Fruit fly (Drosophila melanogaster) whole organism, embryonic: Measurements from ENCODE around the gene CG14269.
A peak's percentile ranks its signal among the peaks of the same experiment; 100 is the strongest.

Experiments
- Bteb2 ChIP-seq: fragments of 200-800 bp; sonication (Bioruptor generic); optimal IDR thresholded peaks from 2 replicates; lab custom pipeline; 2016; ENCODE audit warnings: missing biosample characterization, missing genetic modification characterization
- CG11723 ChIP-seq: fragments of 200-800 bp; sonication (Bioruptor generic); optimal IDR thresholded peaks from 2 replicates; lab custom pipeline; 2017; ENCODE audit warnings: missing biosample characterization, mild to moderate bottlenecking, missing genetic modification characterization
- CG13287 ChIP-seq: fragments of 200-800 bp; sonication (Bioruptor generic); IDR thresholded peaks from 2 replicates; pipeline ENCODE4 v1.3.6; 2022; ENCODE audit warnings: missing biosample characterization, missing genetic modification characterization; ENCODE audit not compliant: partially characterized antibody
- CG14965 ChIP-seq: fragments of 200-800 bp; sonication (Bioruptor generic); optimal IDR thresholded peaks from 2 replicates; lab custom pipeline; 2016; ENCODE audit warnings: missing biosample characterization, missing genetic modification characterization, borderline replicate concordance
- CG16813 ChIP-seq: fragments of 200-800 bp; sonication (Bioruptor generic); IDR thresholded peaks from 3 replicates; pipeline ENCODE4 v1.3.6; 2022; ENCODE audit warnings: missing biosample characterization, missing genetic modification characterization; ENCODE audit not compliant: partially characterized antibody
- CG17361 ChIP-seq: fragments of 200-800 bp; sonication (Bioruptor generic); IDR thresholded peaks from 3 replicates; pipeline ENCODE4 v1.3.6; 2022; ENCODE audit warnings: missing biosample characterization, missing genetic modification characterization
- CG31224 ChIP-seq: fragments of 200-800 bp; sonication (Bioruptor generic); IDR thresholded peaks from 2 replicates; pipeline ENCODE4 v1.3.6; 2022; ENCODE audit warnings: missing biosample characterization, missing genetic modification characterization
- CG3281 ChIP-seq: fragments of 200-800 bp; sonication (Bioruptor generic); optimal IDR thresholded peaks from 3 replicates; lab custom pipeline; 2017; ENCODE audit warnings: missing biosample characterization, mild to moderate bottlenecking, missing genetic modification characterization
- CG34422 ChIP-seq: fragments of 200-800 bp; sonication (Bioruptor generic); IDR thresholded peaks from 3 replicates; pipeline ENCODE4 v1.3.6; 2022; ENCODE audit warnings: missing biosample characterization, missing genetic modification characterization
- CG3726 ChIP-seq: fragments of 200-800 bp; sonication (Bioruptor generic); IDR thresholded peaks from 3 replicates; pipeline ENCODE4, ENCODE4 v1.3.6; 2022; ENCODE audit warnings: missing biosample characterization, missing genetic modification characterization
- CG4820 ChIP-seq: fragments of 200-800 bp; sonication (Bioruptor generic); optimal IDR thresholded peaks from 3 replicates; lab custom pipeline; 2016; ENCODE audit warnings: missing biosample characterization, missing genetic modification characterization
- CG7987 ChIP-seq: fragments of 200-800 bp; sonication (Bioruptor generic); optimal IDR thresholded peaks from 2 replicates; lab custom pipeline; 2018; ENCODE audit warnings: missing biosample characterization, mild to moderate bottlenecking, missing genetic modification characterization, moderate library complexity
- CG8281 ChIP-seq: fragments of 200-800 bp; sonication (Bioruptor generic); optimal IDR thresholded peaks from 2 replicates; lab custom pipeline; 2018; ENCODE audit warnings: missing biosample characterization, mild to moderate bottlenecking, missing genetic modification characterization, moderate library complexity
- CG9609 ChIP-seq: fragments of 200-800 bp; sonication (Bioruptor generic); optimal IDR thresholded peaks from 3 replicates; lab custom pipeline; 2016; ENCODE audit warnings: missing biosample characterization, missing genetic modification characterization
- CG9932 ChIP-seq: fragments of 200-800 bp; sonication (Bioruptor generic); IDR thresholded peaks from 2 replicates; pipeline ENCODE4 v1.3.6; 2022; ENCODE audit warnings: missing biosample characterization, missing genetic modification characterization
- CTCF ChIP-seq: fragments of 200-800 bp; sonication (Bioruptor generic); optimal IDR thresholded peaks from 2 replicates; lab custom pipeline; 2017; ENCODE audit warnings: missing biosample characterization, mild to moderate bottlenecking, missing genetic modification characterization, moderate library complexity
- CrebB ChIP-seq: fragments of 200-800 bp; sonication (Bioruptor generic); optimal IDR thresholded peaks from 3 replicates; lab custom pipeline; 2018; ENCODE audit warnings: missing biosample characterization, mild to moderate bottlenecking, missing genetic modification characterization
- Ets65A ChIP-seq: fragments of 200-800 bp; sonication (Bioruptor generic); peaks from one replicate; lab custom pipeline; 2016; ENCODE audit warnings: missing biosample characterization, missing genetic modification characterization
- Gsc ChIP-seq: fragments of 200-800 bp; sonication (Bioruptor generic); IDR thresholded peaks from 2 replicates; pipeline ENCODE4 v1.3.6; 2022; ENCODE audit warnings: missing biosample characterization, missing genetic modification characterization
- H2.0 ChIP-seq: fragments of 200-800 bp; sonication (Bioruptor generic); IDR thresholded peaks from 2 replicates; pipeline ENCODE4 v1.3.6; 2022; ENCODE audit warnings: missing biosample characterization, missing genetic modification characterization
- Hr3 ChIP-seq: fragments of 200-800 bp; sonication (Bioruptor generic); optimal IDR thresholded peaks from 3 replicates; lab custom pipeline; 2016; ENCODE audit warnings: missing biosample characterization, missing genetic modification characterization
- Jarid2 ChIP-seq: fragments of 200-800 bp; sonication (Bioruptor generic); optimal IDR thresholded peaks from 3 replicates; lab custom pipeline; 2017; ENCODE audit warnings: mild to moderate bottlenecking, missing biosample characterization, missing genetic modification reagents, missing genetic modification characterization
- Mad ChIP-seq: fragments of 200-800 bp; sonication (Bioruptor generic); optimal IDR thresholded peaks from 2 replicates; lab custom pipeline; 2016; ENCODE audit warnings: missing biosample characterization, missing genetic modification characterization
- Mes4 ChIP-seq: fragments of 200-800 bp; sonication (Bioruptor generic); optimal IDR thresholded peaks from 2 replicates; lab custom pipeline; 2016; ENCODE audit warnings: missing biosample characterization, missing genetic modification characterization
- NC2α ChIP-seq: fragments of 200-800 bp; sonication (Bioruptor generic); optimal IDR thresholded peaks from 2 replicates; lab custom pipeline; 2016; ENCODE audit warnings: missing biosample characterization, missing genetic modification characterization
- NfI ChIP-seq: fragments of 200-800 bp; sonication (Bioruptor generic); optimal IDR thresholded peaks from 3 replicates; lab custom pipeline; 2018; ENCODE audit warnings: missing biosample characterization, mild to moderate bottlenecking, missing genetic modification characterization, moderate library complexity
- Ptx1 ChIP-seq: fragments of 200-800 bp; sonication (Bioruptor generic); IDR thresholded peaks from 2 replicates; pipeline ENCODE4 v1.3.6; 2022; ENCODE audit warnings: missing biosample characterization, missing genetic modification characterization
- Tbp ChIP-seq: fragments of >200 bp; optimal IDR thresholded peaks from 2 replicates; lab custom pipeline; 2018; ENCODE audit warnings: missing biosample characterization, missing genetic modification characterization
- abd-A ChIP-seq: fragments of 200-800 bp; sonication (Bioruptor generic); optimal IDR thresholded peaks from 3 replicates; lab custom pipeline; 2019; ENCODE audit warnings: missing biosample characterization, mild to moderate bottlenecking, missing genetic modification characterization, moderate library complexity
- al ChIP-seq: fragments of 200-800 bp; sonication (Bioruptor generic); IDR thresholded peaks from 2 replicates; pipeline ENCODE4 v1.3.6; 2022; ENCODE audit warnings: missing biosample characterization, missing genetic modification characterization
- chinmo ChIP-seq: fragments of 200-800 bp; sonication (Bioruptor generic); IDR thresholded peaks from 4 replicates; pipeline ENCODE4 v1.3.6; 2022; ENCODE audit warnings: missing biosample characterization, missing genetic modification characterization; ENCODE audit not compliant: partially characterized antibody
- crol ChIP-seq: fragments of 200-800 bp; sonication (Bioruptor generic); IDR thresholded peaks from 2 replicates; pipeline ENCODE4 v1.3.6; 2022; ENCODE audit warnings: missing biosample characterization, missing genetic modification characterization
- cwo ChIP-seq: fragments of 200-800 bp; sonication (Bioruptor generic); optimal IDR thresholded peaks from 3 replicates; lab custom pipeline; 2017; ENCODE audit warnings: missing biosample characterization, missing genetic modification characterization, mild to moderate bottlenecking, moderate library complexity, missing genetic modification reagents
- dysf ChIP-seq: fragments of 200-800 bp; sonication (Bioruptor generic); IDR thresholded peaks from 3 replicates; pipeline ENCODE4 v1.3.6; 2022; ENCODE audit warnings: missing biosample characterization, missing genetic modification characterization
- fu2 ChIP-seq: fragments of 200-800 bp; sonication (Bioruptor generic); optimal IDR thresholded peaks from 2 replicates; lab custom pipeline; 2016; ENCODE audit warnings: missing biosample characterization, missing genetic modification characterization
- gce ChIP-seq: fragments of 200-800 bp; sonication (Bioruptor generic); IDR thresholded peaks from 3 replicates; pipeline ENCODE4 v1.3.6; 2022; ENCODE audit warnings: missing biosample characterization, missing genetic modification characterization
- gfzf ChIP-seq: fragments of 200-800 bp; sonication (Bioruptor generic); optimal IDR thresholded peaks from 2 replicates; lab custom pipeline; 2016; ENCODE audit warnings: missing biosample characterization, mild to moderate bottlenecking, missing genetic modification characterization, moderate library complexity
- her ChIP-seq: fragments of 200-800 bp; sonication (Bioruptor generic); optimal IDR thresholded peaks from 2 replicates; lab custom pipeline; 2016; ENCODE audit warnings: missing biosample characterization, missing genetic modification characterization
- ind ChIP-seq: fragments of 200-800 bp; sonication (Bioruptor generic); optimal IDR thresholded peaks from 3 replicates; lab custom pipeline; 2016; ENCODE audit warnings: missing biosample characterization, missing genetic modification characterization
- insv ChIP-seq, 2 experiments: fragments of 200-800 bp; sonication (Bioruptor generic); optimal IDR thresholded peaks; 3 replicates each; lab custom pipeline; 2016 to 2018; ENCODE audit warnings: missing biosample characterization in 2 of 2, missing genetic modification characterization in 2 of 2
- klu ChIP-seq: fragments of 200-800 bp; sonication (Bioruptor generic); IDR thresholded peaks from 2 replicates; pipeline ENCODE4 v1.3.6; 2022; ENCODE audit warnings: missing biosample characterization, missing genetic modification characterization
- mirr ChIP-seq: fragments of 200-800 bp; sonication (Bioruptor generic); optimal IDR thresholded peaks from 3 replicates; lab custom pipeline; 2018; ENCODE audit warnings: missing biosample characterization, mild to moderate bottlenecking, missing genetic modification characterization
- psq ChIP-seq: fragments of 200-800 bp; sonication (Bioruptor generic); optimal IDR thresholded peaks from 2 replicates; lab custom pipeline; 2017; ENCODE audit warnings: missing biosample characterization, missing genetic modification characterization
- ranshi ChIP-seq: fragments of 200-800 bp; sonication (Bioruptor generic); IDR thresholded peaks from 2 replicates; pipeline ENCODE4 v1.3.6; 2022; ENCODE audit warnings: missing biosample characterization, missing genetic modification characterization
- rib ChIP-seq: fragments of 200-800 bp; sonication (Bioruptor generic); IDR thresholded peaks from 2 replicates; pipeline ENCODE4 v1.3.6; 2022; ENCODE audit warnings: missing biosample characterization, missing genetic modification characterization
- ro ChIP-seq: fragments of 200-800 bp; sonication (Bioruptor generic); IDR thresholded peaks from 2 replicates; pipeline ENCODE4 v1.3.6; 2022; ENCODE audit warnings: missing biosample characterization, missing genetic modification characterization
- sd ChIP-seq: fragments of 200-800 bp; sonication (Bioruptor generic); optimal IDR thresholded peaks from 3 replicates; lab custom pipeline; 2018; ENCODE audit warnings: missing biosample characterization, mild to moderate bottlenecking, missing genetic modification characterization, moderate library complexity
- slou ChIP-seq: fragments of 200-800 bp; sonication (Bioruptor generic); optimal IDR thresholded peaks from 3 replicates; lab custom pipeline; 2016; ENCODE audit warnings: missing biosample characterization, missing genetic modification characterization
- sr ChIP-seq: fragments of 200-800 bp; sonication (Bioruptor generic); IDR thresholded peaks from 3 replicates; pipeline ENCODE4 v1.3.6; 2022; ENCODE audit warnings: missing biosample characterization, missing genetic modification characterization
- z ChIP-seq: fragments of 200-800 bp; sonication (Bioruptor generic); IDR thresholded peaks from 3 replicates; pipeline ENCODE4 v1.3.6; 2022; ENCODE audit warnings: missing biosample characterization, missing genetic modification characterization

Gene CG14269

dm6 chrX:3440506-3440905, 4.9 kb upstream of the CG14269 start (continued):
- no peak for TF ChIP-seq NfI (GFP tag; lab: Kevin White, UChicago)
- TF ChIP-seq CG9609 (GFP tag; lab: Kevin White, UChicago) = no peak
- TF ChIP-seq ro (GFP tag; lab: Robert Waterston, UW) = no peak
- TF ChIP-seq CG34422 (GFP tag; lab: Robert Waterston, UW) = no peak
- TF ChIP-seq cwo (GFP tag; lab: Kevin White, UChicago) = peak; percentile 83
- no peak for TF ChIP-seq NC2α (GFP tag; lab: Kevin White, UChicago)
- no peak for TF ChIP-seq Gsc
- no peak for TF ChIP-seq Bteb2
- TF ChIP-seq Ets65A (GFP tag; lab: Kevin White, UChicago) = peak; percentile 53
- TF ChIP-seq z (GFP tag; lab: Robert Waterston, UW) = no peak
- no peak for TF ChIP-seq Tbp (GFP tag; lab: Kevin White, UChicago)
- TF ChIP-seq CG14965 (GFP tag; lab: Kevin White, UChicago) = no peak
- no peak for TF ChIP-seq CG3281 (GFP tag; lab: Kevin White, UChicago)
- no peak for TF ChIP-seq her (GFP tag; lab: Kevin White, UChicago)
- TF ChIP-seq CG13287 = no peak
- no peak for TF ChIP-seq gce (GFP tag; lab: Robert Waterston, UW)
- no peak for TF ChIP-seq CTCF
- peak; percentile 92 for TF ChIP-seq CG7987
- TF ChIP-seq slou (GFP tag; lab: Kevin White, UChicago) = no peak
- no peak for TF ChIP-seq fu2 (GFP tag; lab: Kevin White, UChicago)
- no peak for TF ChIP-seq CG31224 (GFP tag; lab: Robert Waterston, UW)
- TF ChIP-seq sr = peak; percentile 82
- 0 out of 2 replicates have a peak, but pooled peaks have one; percentile 16 for TF ChIP-seq ranshi (GFP tag; lab: Robert Waterston, UW)
- no peak for TF ChIP-seq CG16813
- TF ChIP-seq CrebB (tag; lab: Kevin White, UChicago) = no peak
- no peak for TF ChIP-seq klu (GFP tag; lab: Robert Waterston, UW)
- TF ChIP-seq Jarid2 = no peak
- TF ChIP-seq CG11723 (GFP tag; lab: Kevin White, UChicago) = no peak
- no peak for TF ChIP-seq insv (GFP tag; optimal IDR thresholded peaks at IDR 0.05; lab: Kevin White, UChicago)
- TF ChIP-seq rib (GFP tag; lab: Robert Waterston, UW) = peak; percentile 56; the same call in 1 of the 2 replicates
- TF ChIP-seq H2.0 = no peak
- no peak for TF ChIP-seq al (GFP tag; lab: Robert Waterston, UW)
- no peak for TF ChIP-seq CG8281
- TF ChIP-seq chinmo = 0 out of 4 replicates have a peak, but pooled peaks have one; percentile 65
- no peak for TF ChIP-seq Mad (GFP tag; lab: Kevin White, UChicago)
- TF ChIP-seq CG4820 = no peak
- no peak for TF ChIP-seq abd-A (tag; lab: Kevin White, UChicago)
- TF ChIP-seq ind (GFP tag; lab: Kevin White, UChicago) = no peak
- TF ChIP-seq CG17361 (GFP tag; lab: Robert Waterston, UW) = no peak
- no peak for TF ChIP-seq psq (GFP tag; lab: Kevin White, UChicago)
- 0 out of 3 replicates have a peak, but pooled peaks have one; percentile 8 for TF ChIP-seq dysf
- no peak for TF ChIP-seq Hr3 (GFP tag; lab: Kevin White, UChicago)
- TF ChIP-seq gfzf (GFP tag; lab: Kevin White, UChicago) = no peak
- TF ChIP-seq mirr = peak; percentile 19
- TF ChIP-seq CG3726 (GFP tag; lab: Robert Waterston, UW) = no peak
- TF ChIP-seq CG9932 = no peak
- no peak for TF ChIP-seq Mes4
- peak; percentile 88 for TF ChIP-seq sd
- no peak for TF ChIP-seq Ptx1 (GFP tag; lab: Robert Waterston, UW)
- peak; percentile 71 for TF ChIP-seq crol (GFP tag; lab: Robert Waterston, UW)
